Fruit fly (Drosophila melanogaster) whole organism, larva: Measurements from ENCODE around the gene CG43689.

Experiments
- noc ChIP-seq: fragments of 200-800 bp; sonication (Bioruptor generic); optimal IDR thresholded peaks from 3 replicates; lab custom pipeline; 2019; ENCODE audit warnings: missing biosample characterization, mild to moderate bottlenecking, missing genetic modification characterization, moderate library complexity

Gene CG43689

dm6 chrX:4075430-4075829 lies at the start of gene CG43689:
Gene CG43689 (plus strand): TSS chrX:4075743.
- TF ChIP-seq noc: no peak

DNA sequence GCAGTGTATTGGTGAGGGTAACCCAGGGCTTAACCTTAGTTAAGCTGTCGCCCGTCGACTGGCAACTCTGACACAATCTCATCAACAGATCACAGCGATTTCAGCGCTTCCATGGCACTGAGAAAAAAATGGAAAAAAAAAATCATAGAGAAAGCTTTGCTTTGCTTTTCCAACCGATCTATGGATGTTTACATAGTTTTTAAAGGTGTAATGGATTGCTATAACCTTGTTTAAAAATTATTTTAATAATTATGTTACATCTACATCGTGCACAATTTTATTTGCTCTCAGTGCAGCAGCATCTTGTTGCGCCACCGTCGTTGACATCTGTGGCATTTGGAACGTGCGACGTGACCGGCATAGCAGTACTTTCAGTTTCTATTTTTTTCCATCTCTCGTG lies 42.6 kb upstream of the CG43689 start:
- TF ChIP-seq noc: no peak

DNA sequence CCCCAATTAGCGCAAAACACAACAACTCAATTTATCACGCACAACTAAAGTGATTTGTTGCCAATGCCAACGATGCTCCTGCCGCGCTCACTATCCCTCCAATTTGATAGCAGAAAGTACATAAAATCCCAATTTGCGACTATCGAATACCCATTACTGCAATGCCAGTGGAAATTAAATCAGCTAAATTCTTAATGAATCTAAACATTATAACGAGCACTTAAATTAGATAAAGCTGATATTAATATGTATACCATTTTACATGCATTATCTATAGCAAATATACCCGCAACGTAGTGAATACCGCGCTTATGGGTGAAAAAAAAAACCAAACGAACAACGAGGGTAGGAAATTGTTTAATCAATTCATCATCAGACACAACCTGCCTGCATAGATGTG lies 42.0 kb upstream of the CG43689 start:
- TF ChIP-seq noc: no peak

DNA sequence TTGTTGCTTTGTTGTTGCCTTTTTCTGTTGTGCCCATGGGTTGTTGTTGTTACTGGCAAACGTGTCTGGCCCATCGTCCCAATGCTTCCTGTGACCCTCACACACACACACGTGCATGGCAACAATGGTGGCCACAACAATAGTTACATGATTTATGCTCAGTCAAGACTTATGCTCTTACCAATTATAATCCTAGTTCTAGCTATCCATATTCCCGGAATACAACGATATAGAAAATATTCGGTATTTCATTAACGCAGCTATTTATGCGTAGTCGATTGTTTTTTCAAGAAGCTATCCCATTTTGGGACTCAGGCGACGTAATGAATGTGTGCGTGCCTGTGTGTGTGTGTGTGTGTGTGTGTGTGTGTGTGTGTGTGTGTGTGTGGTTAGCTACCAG lies 36.8 kb upstream of the CG43689 start:
- TF ChIP-seq noc: no peak

dm6 chrX:4061502-4061901 lies 14.0 kb upstream of the CG43689 start:
- TF ChIP-seq noc: no peak

DNA sequence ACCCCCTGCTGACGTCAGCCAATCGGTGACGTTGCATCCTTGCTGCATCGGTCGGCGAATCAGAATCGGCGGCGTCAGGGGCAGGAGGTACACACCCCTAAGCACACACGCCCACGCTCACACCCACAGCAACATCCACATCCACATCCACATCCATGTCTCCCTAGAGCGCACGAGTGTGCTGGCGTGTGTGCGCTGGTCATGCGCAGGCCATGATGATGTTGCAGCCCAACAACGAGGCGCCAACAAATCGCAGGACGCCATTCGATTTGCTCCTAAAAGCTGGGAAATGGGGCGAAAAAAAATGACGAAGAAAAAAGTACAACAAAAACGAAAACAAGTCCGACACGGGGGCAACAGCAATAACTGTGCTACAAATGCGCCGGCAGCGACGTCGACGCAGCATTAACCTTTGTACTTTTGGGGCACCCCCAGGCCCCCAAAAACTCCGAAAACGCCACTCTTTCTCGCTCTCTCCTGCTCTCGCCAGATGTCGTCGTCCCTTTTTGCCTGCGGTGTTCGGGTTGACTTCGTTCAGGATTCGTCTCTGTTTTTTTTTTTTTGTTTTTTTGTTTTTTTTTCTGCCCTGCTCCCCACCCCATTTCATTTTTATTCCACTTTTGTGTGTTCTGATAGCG lies 13.6 kb downstream of the CG43689 start:
- TF ChIP-seq noc: no peak

DNA sequence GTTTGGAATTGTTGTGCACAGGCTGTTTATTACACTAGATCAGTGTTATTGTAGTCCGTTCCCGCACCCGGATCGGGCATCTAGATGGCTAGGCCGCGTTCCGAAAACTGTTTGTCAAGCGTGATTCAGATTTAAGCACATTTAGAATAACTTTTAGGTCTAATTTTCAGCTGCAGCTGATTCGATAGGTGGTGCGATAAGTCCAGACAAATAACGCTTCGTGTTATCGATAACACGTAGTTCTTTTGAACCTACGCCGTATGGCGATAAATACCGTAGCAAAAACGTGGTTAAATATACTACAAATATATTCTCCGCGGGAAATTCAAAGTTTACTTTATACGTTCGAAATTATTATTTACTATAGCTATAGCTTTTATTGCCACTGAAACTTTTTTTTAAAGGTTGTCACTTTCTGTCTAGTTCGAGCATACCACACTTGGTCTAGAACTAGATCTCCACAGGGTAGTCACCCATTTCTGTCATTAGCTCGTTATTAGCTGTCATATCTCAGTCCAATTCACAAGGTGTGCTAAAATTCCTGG lies 25.4 kb downstream of the CG43689 start, which contains the start of the genes Cmtr1 and CG15375:
TSS of gene Cmtr1 (minus strand) at position 208 of the 545 bp plus-strand sequence.
TSS of gene CG15375 (plus strand) at position 495 of the 545 bp plus-strand sequence.
- no peak for TF ChIP-seq noc

dm6 chrX:4104132-4104531 lies 28.6 kb downstream of the CG43689 start, which contains the start of the genes Xpac and brn:
Gene Xpac (minus strand): TSS chrX:4104197.
Gene brn (plus strand): TSS chrX:4104342.
- no peak for TF ChIP-seq noc

DNA sequence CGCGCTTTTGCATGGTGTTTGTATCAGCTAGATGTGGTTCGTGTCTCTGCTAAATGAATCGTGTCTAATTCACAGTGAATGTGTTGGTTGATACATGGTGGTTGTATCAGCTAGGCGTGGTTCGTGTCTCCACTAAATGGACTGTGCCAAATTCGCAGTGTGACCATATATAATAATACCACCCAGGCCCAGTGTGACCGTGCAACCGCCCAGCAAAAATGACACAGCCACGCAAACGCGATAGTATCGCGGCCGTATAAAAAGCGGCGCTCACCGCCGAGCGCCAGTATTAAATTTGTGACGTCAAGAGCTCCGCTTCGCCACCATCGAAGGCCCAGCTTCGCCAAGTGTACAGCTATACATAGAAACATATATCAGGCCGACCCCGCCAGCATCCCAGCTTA lies 30.3 kb downstream of the CG43689 start, which contains the start of gene cib:
TSS of gene cib (plus strand) at position 284 of the 404 bp plus-strand sequence.
- TF ChIP-seq noc: no peak

DNA sequence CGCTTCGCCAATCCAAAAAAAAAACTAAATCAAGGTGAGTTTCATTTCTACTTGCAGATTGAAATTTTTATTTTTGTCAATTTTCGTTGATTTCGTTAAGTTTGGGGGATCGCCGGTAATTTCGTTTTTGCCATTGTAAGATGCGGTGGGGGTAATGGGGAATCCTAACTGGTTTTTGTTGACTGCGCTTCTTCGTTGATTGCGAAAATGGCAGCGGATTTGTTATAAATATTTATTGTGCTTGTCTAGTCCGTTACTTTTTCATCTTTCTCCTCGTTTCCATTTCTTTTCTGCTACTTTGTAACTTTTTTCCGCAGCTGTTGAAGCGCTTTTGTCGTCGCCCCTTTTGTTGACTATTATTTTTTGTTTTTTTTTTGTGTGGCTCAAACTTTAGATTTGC lies 30.7 kb downstream of the CG43689 start:
- TF ChIP-seq noc: no peak

DNA sequence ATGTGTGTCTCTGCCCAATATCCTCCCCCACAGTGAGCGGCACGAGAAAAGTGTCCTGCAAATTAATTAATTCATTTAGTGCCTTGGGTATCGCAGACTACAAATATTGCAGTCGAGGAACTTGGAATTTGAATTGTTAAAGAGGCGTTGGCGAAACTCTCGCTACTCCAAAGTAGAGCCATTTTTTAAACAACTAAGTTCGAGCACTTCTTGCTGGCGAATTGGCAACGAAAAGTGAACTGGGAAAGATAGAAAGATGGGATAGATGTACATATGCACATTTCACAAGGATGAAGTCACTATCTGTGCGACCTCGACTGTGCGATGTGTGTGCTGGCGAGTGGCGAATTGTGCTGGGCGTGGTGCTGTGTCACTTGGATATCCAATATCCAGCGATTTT lies 31.2 kb downstream of the CG43689 start:
- no peak for TF ChIP-seq noc

dm6 chrX:4107261-4108113 lies 31.9 kb downstream of the CG43689 start:
- no peak for TF ChIP-seq noc

- TF ChIP-seq noc: no peak
These were observed 32.5 kb downstream of the CG43689 start for dm6 chrX:4108114-4108439.

DNA sequence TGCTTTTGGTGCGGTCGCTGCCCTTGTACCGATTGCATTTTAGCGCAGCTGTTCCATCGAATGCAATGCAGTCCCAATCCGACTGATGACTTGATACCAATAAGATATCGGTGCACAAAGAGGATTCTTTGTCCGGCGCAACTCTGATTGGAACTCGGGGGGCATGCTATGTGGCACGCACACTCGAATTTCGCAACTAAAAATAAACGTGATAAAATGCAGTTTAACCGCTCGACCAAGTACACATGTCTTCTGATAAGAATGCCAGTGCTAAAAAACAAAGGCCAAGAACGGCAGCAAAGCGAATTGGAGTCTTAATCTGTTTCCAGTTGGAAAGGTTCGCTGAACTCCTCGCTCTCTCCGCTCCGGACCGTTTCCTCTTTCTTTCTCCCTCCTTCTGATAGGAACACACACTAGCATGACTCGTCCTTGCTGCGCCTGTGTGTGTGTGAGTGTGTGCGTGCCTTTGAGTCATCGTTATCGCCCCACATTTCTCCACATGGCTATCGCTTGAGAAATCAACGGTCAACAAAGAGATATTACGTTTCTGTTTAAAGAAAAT lies 33.1 kb downstream of the CG43689 start:
- TF ChIP-seq noc: no peak

DNA sequence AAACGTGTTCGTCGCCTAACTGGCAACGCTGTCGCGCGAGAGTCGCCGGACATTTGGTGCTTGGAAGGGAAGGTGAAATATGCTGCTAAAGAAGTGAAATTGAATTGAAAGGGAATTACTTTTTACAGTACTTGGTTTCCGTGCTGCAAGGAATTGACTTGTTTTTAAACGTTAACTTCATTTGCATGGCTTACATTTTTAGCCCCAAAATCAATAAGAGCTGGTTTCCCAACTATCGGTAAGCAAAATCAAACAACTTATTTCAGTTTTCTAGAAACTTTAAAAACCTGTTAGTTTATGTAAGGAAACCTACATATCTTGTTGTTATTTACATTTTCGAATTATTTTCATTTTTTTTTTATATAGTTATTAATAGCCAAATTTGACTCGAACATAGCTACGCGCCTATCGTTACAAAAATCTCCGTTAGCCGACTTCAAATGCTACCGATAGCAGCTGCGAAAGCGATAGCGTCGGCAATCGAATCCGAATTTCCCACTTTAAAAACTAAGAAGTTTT lies 38.2 kb downstream of the CG43689 start, which contains the start of the genes dgt4 and Nsun2:
TSS of gene dgt4 (plus strand) at position 4 of the 519 bp plus-strand sequence.
TSS of gene Nsun2 (minus strand) at position 37 of the 519 bp plus-strand sequence.
- TF ChIP-seq noc: no peak

- TF ChIP-seq noc: no peak
These were observed 41.5 kb downstream of the CG43689 start, which contains the start of the genes tyf and Tip60 for dm6 chrX:4116834-4117736. Gene tyf (plus strand): TSS chrX:4117020. Gene Tip60 (minus strand): TSS chrX:4117487.
